Worm (Caenorhabditis elegans): ENCODE measurements around the gene W07G1.1.

The W07G1.1 gene

DNA sequence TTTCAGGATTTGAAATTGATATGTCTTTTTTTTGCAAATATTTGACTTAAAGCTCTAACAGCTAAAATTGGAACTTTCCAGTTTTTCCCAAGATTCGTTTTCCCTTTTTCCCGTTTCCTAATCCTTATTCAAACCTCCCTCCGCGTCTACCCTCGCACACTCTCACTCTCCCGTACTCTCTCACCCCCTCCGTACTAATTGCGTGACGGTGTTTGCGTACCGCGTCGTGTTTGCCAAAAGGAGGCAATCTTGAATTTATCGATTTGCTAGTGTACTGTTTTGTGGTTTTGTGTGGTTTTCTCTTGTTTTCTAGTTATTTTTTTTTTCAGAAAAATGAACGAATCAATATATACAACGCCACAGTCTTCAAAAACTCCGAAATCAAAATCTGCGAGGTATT lies 30.8 kb downstream of the W07G1.1 start, which contains the start of gene citk-1:
Gene citk-1 (plus strand): TSS at position 323 of the 400 bp plus-strand sequence.
- TF ChIP-seq C34F6.9 (tag; optimal IDR thresholded peaks at IDR 0.05) = peak; percentile 84
- no peak for TF ChIP-seq nhr-25 (tag; optimal IDR thresholded peaks at IDR 0.05)
- TF ChIP-seq unc-62 (GFP tag; optimal IDR thresholded peaks at IDR 0.05) = no peak
- peak in 1 of 2 experiments; percentile 52 for TF ChIP-seq lsy-2 (tag; optimal IDR thresholded peaks at IDR 0.05)
- TF ChIP-seq R02D3.7 (tag; optimal IDR thresholded peaks at IDR 0.05) = no peak
- peak; percentile 50 for TF ChIP-seq sma-3 (GFP tag; optimal IDR thresholded peaks at IDR 0.05)
- no peak for TF ChIP-seq lin-13 (GFP tag; optimal IDR thresholded peaks at IDR 0.05)
- peak; percentile 68 for TF ChIP-seq snpc-4 (tag; optimal IDR thresholded peaks at IDR 0.05)
- TF ChIP-seq ceh-82 (tag; optimal IDR thresholded peaks at IDR 0.05) = no peak
- TF ChIP-seq ztf-11 (tag; optimal IDR thresholded peaks at IDR 0.05) = no peak
- no peak for TF ChIP-seq ceh-16 (tag; optimal IDR thresholded peaks at IDR 0.05)
- no peak for TF ChIP-seq sem-4 (tag; optimal IDR thresholded peaks at IDR 0.05)
- no peak for TF ChIP-seq nhr-21 (tag; optimal IDR thresholded peaks at IDR 0.05)
- TF ChIP-seq unc-55 (GFP tag; optimal IDR thresholded peaks at IDR 0.05) = peak; percentile 92
- peak; percentile 63 for TF ChIP-seq F13H6.1 (tag; optimal IDR thresholded peaks at IDR 0.05)
- TF ChIP-seq sma-9 (GFP tag; optimal IDR thresholded peaks at IDR 0.05) = peak; percentile 56
- no peak for TF ChIP-seq sma-9 (tag; optimal IDR thresholded peaks at IDR 0.05)
- TF ChIP-seq egl-27 (tag; optimal IDR thresholded peaks at IDR 0.05) = peak; percentile 36
- peak; percentile 37 for TF ChIP-seq blmp-1 (tag; optimal IDR thresholded peaks at IDR 0.05; ENCODE audit: insufficient read depth)
- TF ChIP-seq gmeb-1 (tag; optimal IDR thresholded peaks at IDR 0.05) = peak; percentile 97
- peak; percentile 87 for TF ChIP-seq nhr-129 (tag; optimal IDR thresholded peaks at IDR 0.05)
- TF ChIP-seq lin-11 (tag; optimal IDR thresholded peaks at IDR 0.05) = peak; percentile 71
- no peak for TF ChIP-seq mbf-1 (tag; optimal IDR thresholded peaks at IDR 0.05)
- peak; percentile 46 for TF ChIP-seq mab-5 (tag; optimal IDR thresholded peaks at IDR 0.05)

DNA sequence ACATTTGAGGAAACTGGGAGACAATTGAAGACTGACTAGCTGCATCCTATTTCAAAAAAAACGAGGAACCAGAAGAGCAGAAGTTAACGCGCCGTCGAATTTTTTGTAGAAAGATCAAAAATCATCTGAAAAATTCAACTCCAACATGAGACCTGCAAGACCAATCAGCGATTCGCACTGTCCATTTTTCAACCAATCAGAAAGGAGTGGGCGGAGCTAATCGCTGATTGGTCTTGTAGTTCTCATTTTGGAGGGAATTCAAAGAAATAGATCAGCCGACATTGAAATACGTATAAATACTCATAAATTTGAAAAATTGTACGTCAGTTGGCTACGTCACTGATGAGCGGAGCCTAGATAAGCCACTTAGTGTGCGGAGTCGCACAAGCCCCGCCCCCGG lies 31.8 kb downstream of the W07G1.1 start:
- TF ChIP-seq lsy-2 (tag; optimal IDR thresholded peaks at IDR 0.05) (no peak), nhr-77 (tag; optimal IDR thresholded peaks at IDR 0.05) (no peak), mbf-1 (tag; optimal IDR thresholded peaks at IDR 0.05) (no peak), ztf-1 (GFP tag; conservative IDR thresholded peaks at IDR 0.05) (no peak), unc-62 (GFP tag; optimal IDR thresholded peaks at IDR 0.05) (no peak), unc-39 (tag; optimal IDR thresholded peaks at IDR 0.05) (no peak), nhr-10 (tag; optimal IDR thresholded peaks at IDR 0.05) (no peak), snpc-4 (tag; optimal IDR thresholded peaks at IDR 0.05) (no peak), nhr-11 (tag; optimal IDR thresholded peaks at IDR 0.05) (no peak), elt-3 (tag; optimal IDR thresholded peaks at IDR 0.05) (no peak), nhr-25 (tag; optimal IDR thresholded peaks at IDR 0.05) (no peak), lin-11 (tag; optimal IDR thresholded peaks at IDR 0.05) (no peak), egl-27 (tag; optimal IDR thresholded peaks at IDR 0.05) (no peak), blmp-1 (tag; optimal IDR thresholded peaks at IDR 0.05; ENCODE audit: insufficient read depth) (no peak), sma-3 (GFP tag; optimal IDR thresholded peaks at IDR 0.05) (no peak), mab-5 (tag; optimal IDR thresholded peaks at IDR 0.05) (no peak)

DNA sequence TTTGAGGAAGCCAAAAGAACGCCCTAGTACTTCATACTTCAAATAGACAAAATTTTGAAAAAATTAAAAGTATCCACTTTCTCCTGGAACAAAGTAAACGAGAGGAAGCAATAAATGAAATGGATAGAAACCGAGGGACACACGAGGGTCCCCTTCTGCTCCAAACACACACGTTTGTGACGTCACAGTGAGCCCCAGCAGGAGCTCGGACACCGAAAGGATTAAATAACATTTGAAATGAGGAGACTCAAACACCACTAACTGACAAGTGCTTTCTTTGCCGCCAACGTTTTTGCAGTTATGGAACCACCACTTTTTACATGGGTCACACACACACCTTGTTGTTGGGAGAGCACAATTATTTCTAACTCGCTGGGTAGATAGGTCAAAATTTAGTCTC lies 35.9 kb downstream of the W07G1.1 start:
- TF ChIP-seq lin-13 (GFP tag; optimal IDR thresholded peaks at IDR 0.05) (no peak), R02D3.7 (tag; optimal IDR thresholded peaks at IDR 0.05) (no peak), ceh-82 (tag; optimal IDR thresholded peaks at IDR 0.05) (no peak), ztf-11 (tag; optimal IDR thresholded peaks at IDR 0.05) (no peak), blmp-1 (tag; optimal IDR thresholded peaks at IDR 0.05; ENCODE audit: insufficient read depth) (no peak), unc-39 (tag; optimal IDR thresholded peaks at IDR 0.05) (no peak), gmeb-1 (tag; optimal IDR thresholded peaks at IDR 0.05) (no peak), nhr-10 (tag; optimal IDR thresholded peaks at IDR 0.05) (no peak), ztf-4 (tag; optimal IDR thresholded peaks at IDR 0.05) (no peak), lin-39 (tag; optimal IDR thresholded peaks at IDR 0.05) (no peak), dmd-4 (tag; optimal IDR thresholded peaks at IDR 0.05) (no peak), mab-5 (tag; optimal IDR thresholded peaks at IDR 0.05) (no peak), nhr-23 (tag; optimal IDR thresholded peaks at IDR 0.05) (no peak), ama-1 (optimal IDR thresholded peaks at IDR 0.05) (no peak), nhr-6 (tag; optimal IDR thresholded peaks at IDR 0.05) (no peak), elt-1 (tag; optimal IDR thresholded peaks at IDR 0.05) (no peak), snpc-4 (tag; optimal IDR thresholded peaks at IDR 0.05) (no peak), zag-1 (tag; optimal IDR thresholded peaks at IDR 0.05) (no peak), C34F6.9 (tag; optimal IDR thresholded peaks at IDR 0.05) (peak; percentile 19), ztf-1 (GFP tag; conservative IDR thresholded peaks at IDR 0.05) (no peak), elt-3 (tag; optimal IDR thresholded peaks at IDR 0.05) (no peak), mbf-1 (tag; optimal IDR thresholded peaks at IDR 0.05) (no peak), lsy-2 (tag; optimal IDR thresholded peaks at IDR 0.05) (peak in 1 of 2 experiments; percentile 49), ceh-16 (tag; optimal IDR thresholded peaks at IDR 0.05) (no peak), unc-62 (GFP tag; optimal IDR thresholded peaks at IDR 0.05) (no peak), ZK546.5 (tag; optimal IDR thresholded peaks at IDR 0.05) (no peak), sma-3 (GFP tag; optimal IDR thresholded peaks at IDR 0.05) (no peak), nhr-11 (tag; optimal IDR thresholded peaks at IDR 0.05) (no peak), nhr-21 (tag; optimal IDR thresholded peaks at IDR 0.05) (no peak), peb-1 (tag; optimal IDR thresholded peaks at IDR 0.05) (no peak), skn-1 (tag; optimal IDR thresholded peaks at IDR 0.05) (no peak), alr-1 (tag; optimal IDR thresholded peaks at IDR 0.05) (no peak), nhr-129 (tag; optimal IDR thresholded peaks at IDR 0.05) (peak; percentile 23), Y55F3AM.14 (GFP tag; optimal IDR thresholded peaks at IDR 0.05) (peak; percentile 29), lin-11 (tag; optimal IDR thresholded peaks at IDR 0.05) (no peak), nhr-237 (tag; optimal IDR thresholded peaks at IDR 0.05) (no peak), F13H6.1 (tag; optimal IDR thresholded peaks at IDR 0.05) (peak; percentile 36), nhr-12 (tag; optimal IDR thresholded peaks at IDR 0.05) (no peak), nhr-77 (tag; optimal IDR thresholded peaks at IDR 0.05) (no peak), egl-27 (tag; optimal IDR thresholded peaks at IDR 0.05) (no peak), nhr-25 (tag; optimal IDR thresholded peaks at IDR 0.05) (no peak), unc-55 (GFP tag; optimal IDR thresholded peaks at IDR 0.05) (no peak)

Data from whole organism, L2 larva.